Worm (Caenorhabditis elegans) whole organism, L4 larva: ENCODE measurements around the gene ZK185.4.
A peak's percentile ranks its signal among the peaks of the same experiment; 100 is the strongest.

Experiments used
- F26F4.8 ChIP-seq: fragments of 200-800 bp; sonication (Bioruptor generic); conservative IDR thresholded peaks from 2 replicates; pipeline ENCODE4 v1.3.6; 2022; ENCODE audit warnings: missing genetic modification characterization, missing compliant biosample characterization
- F37D6.2 ChIP-seq: sonication (generic microtip); optimal IDR thresholded peaks from 2 replicates; lab custom pipeline; 2016; ENCODE audit warnings: mild to moderate bottlenecking, missing genetic modification characterization, missing compliant biosample characterization
- F44E2.7 ChIP-seq: fragments of 200-800 bp; sonication (Bioruptor generic); IDR thresholded peaks from 2 replicates; pipeline ENCODE4 v2.1.2; 2022; ENCODE audit warnings: missing genetic modification characterization, missing compliant biosample characterization
- T20F7.1 ChIP-seq: fragments of 200-800 bp; sonication (Bioruptor generic); optimal IDR thresholded peaks from 2 replicates; lab custom pipeline; 2018; ENCODE audit warnings: mild to moderate bottlenecking, missing genetic modification characterization, missing compliant biosample characterization
- T26A8.4 ChIP-seq: fragments of 200-800 bp; sonication (Bioruptor generic); IDR thresholded peaks from 2 replicates; pipeline ENCODE4 v1.3.6; 2022; ENCODE audit warnings: missing genetic modification characterization, missing compliant biosample characterization
- Y5F2A.4 ChIP-seq: fragments of 200-800 bp; sonication (Bioruptor generic); optimal IDR thresholded peaks from 2 replicates; lab custom pipeline; 2018; ENCODE audit warnings: mild to moderate bottlenecking, missing genetic modification characterization, missing compliant biosample characterization
- ama-1 ChIP-seq: fragments of 150-350 bp; optimal IDR thresholded peaks from 2 replicates; lab custom pipeline; 2014; ENCODE audit warnings: inconsistent platforms, mixed read lengths
- arid-1 ChIP-seq: fragments of 200-800 bp; sonication (Bioruptor generic); conservative IDR thresholded peaks from 2 replicates; pipeline ENCODE4 v1.3.6; 2022; ENCODE audit warnings: missing genetic modification reagents, missing genetic modification characterization, missing compliant biosample characterization
- ceh-62 ChIP-seq: sonication (generic microtip); optimal IDR thresholded peaks from 2 replicates; lab custom pipeline; 2017; ENCODE audit warnings: missing biosample characterization, missing genetic modification characterization
- ces-1 ChIP-seq: fragments of 150-350 bp; sonication (generic microtip); optimal IDR thresholded peaks from 4 replicates; lab custom pipeline; 2014; ENCODE audit warnings: missing biosample characterization, missing genetic modification reagents, missing genetic modification characterization
- daf-12 ChIP-seq: fragments of 150-350 bp; optimal IDR thresholded peaks from 2 replicates; lab custom pipeline; 2014; ENCODE audit warnings: missing biosample characterization, missing genetic modification reagents, missing genetic modification characterization
- daf-8 ChIP-seq: fragments of 200-800 bp; sonication (Bioruptor generic); IDR thresholded peaks from 2 replicates; pipeline ENCODE4 v1.3.6; 2022; ENCODE audit warnings: missing genetic modification characterization, missing compliant biosample characterization
- dmd-6 ChIP-seq: fragments of 200-800 bp; sonication (Bioruptor generic); IDR thresholded peaks from 2 replicates; pipeline ENCODE4 v1.3.6; 2022; ENCODE audit warnings: missing genetic modification reagents, missing genetic modification characterization, missing compliant biosample characterization
- egl-43 ChIP-seq: fragments of 200-800 bp; sonication (Bioruptor generic); IDR thresholded peaks from 2 replicates; pipeline ENCODE4 v1.3.6; 2022; ENCODE audit warnings: missing genetic modification reagents, missing genetic modification characterization, missing compliant biosample characterization
- fkh-10 ChIP-seq: fragments of 150-350 bp; optimal IDR thresholded peaks from 2 replicates; lab custom pipeline; 2014; ENCODE audit warnings: missing biosample characterization, missing genetic modification reagents, missing genetic modification characterization
- gei-8 ChIP-seq: fragments of 200-800 bp; sonication (Bioruptor generic); optimal IDR thresholded peaks from 2 replicates; lab custom pipeline; 2018; ENCODE audit warnings: mild to moderate bottlenecking, missing genetic modification characterization, missing compliant biosample characterization
- hlh-11 ChIP-seq: fragments of 200-800 bp; sonication (Bioruptor generic); optimal IDR thresholded peaks from 2 replicates; lab custom pipeline; 2018; ENCODE audit warnings: mild to moderate bottlenecking, missing genetic modification characterization, missing compliant biosample characterization
- hmg-1.1 ChIP-seq: fragments of 200-800 bp; sonication (Bioruptor generic); IDR thresholded peaks from 2 replicates; pipeline ENCODE4 v1.3.6; 2022; ENCODE audit warnings: missing genetic modification reagents, missing genetic modification characterization, missing compliant biosample characterization
- lim-7 ChIP-seq: fragments of 200-800 bp; sonication (Bioruptor generic); IDR thresholded peaks from 2 replicates; pipeline ENCODE4 v1.3.6; 2022; ENCODE audit warnings: missing genetic modification characterization, missing compliant biosample characterization
- lin-29 ChIP-seq: fragments of 200-800 bp; sonication (Bioruptor generic); IDR thresholded peaks from 2 replicates; pipeline ENCODE4 v1.3.6; 2022; ENCODE audit warnings: missing genetic modification reagents, missing genetic modification characterization, missing compliant biosample characterization
- lsy-2 ChIP-seq, 2 experiments: fragments of 150-350 bp in 1 of 2; sonication (generic microtip) in 1 of 2; optimal IDR thresholded peaks; 2 replicates each; lab custom pipeline; 2014 to 2017; ENCODE audit warnings: missing biosample characterization in 2 of 2, missing genetic modification characterization in 2 of 2
- madf-5 ChIP-seq, 2 experiments: fragments of 200-800 bp; sonication (Bioruptor generic); IDR thresholded peaks; 2 replicates each; pipeline ENCODE4 v1.3.6; 2022; ENCODE audit warnings: missing compliant biosample characterization in 2 of 2, missing genetic modification characterization in 2 of 2
- madf-9 ChIP-seq: fragments of 200-800 bp; sonication (Bioruptor generic); conservative IDR thresholded peaks from 2 replicates; pipeline ENCODE4 v1.3.6; 2022; ENCODE audit warnings: missing genetic modification reagents, missing genetic modification characterization, missing compliant biosample characterization
- mdl-1 ChIP-seq, 2 experiments: fragments of 150-350 bp in 1 of 2; sonication (generic microtip) in 1 of 2; optimal IDR thresholded peaks; 2 replicates each; lab custom pipeline; 2014 to 2017; ENCODE audit warnings: missing biosample characterization in 2 of 2, missing genetic modification characterization in 2 of 2
- mxl-3 ChIP-seq: fragments of 200-800 bp; sonication (Bioruptor generic); optimal IDR thresholded peaks from 2 replicates; lab custom pipeline; 2018; ENCODE audit warnings: mild to moderate bottlenecking, missing genetic modification characterization, missing compliant biosample characterization
- nhr-102 ChIP-seq: sonication (generic microtip); optimal IDR thresholded peaks from 2 replicates; lab custom pipeline; 2016; ENCODE audit warnings: mild to moderate bottlenecking, missing genetic modification characterization, moderate library complexity, missing compliant biosample characterization
- nhr-28 ChIP-seq: fragments of 150-350 bp; optimal IDR thresholded peaks from 2 replicates; lab custom pipeline; 2014; ENCODE audit warnings: missing biosample characterization, missing genetic modification characterization
- nhr-42 ChIP-seq: fragments of 200-800 bp; sonication (Bioruptor generic); IDR thresholded peaks from 2 replicates; pipeline ENCODE4 v1.3.6; 2022; ENCODE audit warnings: missing genetic modification characterization, missing compliant biosample characterization
- nhr-6 ChIP-seq: fragments of 150-350 bp; optimal IDR thresholded peaks from 2 replicates; lab custom pipeline; 2014; ENCODE audit warnings: missing biosample characterization, missing genetic modification characterization
- rbr-2 ChIP-seq: sonication (generic microtip); optimal IDR thresholded peaks from 2 replicates; lab custom pipeline; 2016; ENCODE audit warnings: missing genotype, missing genetic modification characterization, missing compliant biosample characterization
- saeg-2 ChIP-seq: fragments of 200-800 bp; sonication (Bioruptor generic); IDR thresholded peaks from 2 replicates; pipeline ENCODE4 v1.3.6; 2022; ENCODE audit warnings: missing genetic modification reagents, missing genetic modification characterization, missing compliant biosample characterization
- set-16 ChIP-seq: fragments of 200-800 bp; sonication (Bioruptor generic); IDR thresholded peaks from 2 replicates; pipeline ENCODE4 v1.3.6; 2022; ENCODE audit warnings: missing genetic modification reagents, missing genetic modification characterization, missing compliant biosample characterization
- zag-1 ChIP-seq: fragments of 150-350 bp; optimal IDR thresholded peaks from 2 replicates; lab custom pipeline; 2014; ENCODE audit warnings: missing biosample characterization, missing genetic modification characterization
- zip-2 ChIP-seq: fragments of 150-350 bp; optimal IDR thresholded peaks from 2 replicates; lab custom pipeline; 2014; ENCODE audit warnings: missing biosample characterization, missing genetic modification characterization

The ZK185.4 gene

DNA sequence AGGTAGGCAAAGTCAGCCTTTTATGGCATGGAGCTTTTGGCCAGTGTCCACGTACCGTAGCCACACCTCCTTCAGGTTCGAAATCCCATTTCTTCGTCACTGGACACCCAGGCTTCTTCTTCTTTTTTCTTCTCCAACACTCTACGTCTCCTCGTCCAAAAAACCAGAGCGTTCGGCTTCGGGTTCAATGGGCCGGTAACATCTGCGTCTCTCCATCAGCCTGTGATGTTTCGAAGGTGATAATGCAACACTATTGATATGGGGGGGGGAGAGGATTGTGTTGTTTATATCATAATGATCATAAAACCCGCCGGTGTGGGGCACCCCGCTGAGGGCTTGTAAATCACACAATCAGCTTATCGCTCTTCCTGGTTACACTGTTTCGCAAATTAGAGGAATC is 8.0 kb downstream of the ZK185.4 start, which contains the start of gene ZK180.6:
Gene ZK180.6 (minus strand): TSS at position 101 of the 400 bp plus-strand sequence.
- TF ChIP-seq set-16 (GFP tag; lab: Robert Waterston, UW) (peak; percentile 13; the same call in 1 of the 2 replicates), hlh-11 (peak; percentile 29), mxl-3 (GFP tag; lab: Kevin White, UChicago) (peak; percentile 20), saeg-2 (GFP tag; lab: Robert Waterston, UW) (no peak), hmg-1.1 (GFP tag; lab: Robert Waterston, UW) (0 out of 2 replicates have a peak, but pooled peaks have one; percentile 24)

DNA sequence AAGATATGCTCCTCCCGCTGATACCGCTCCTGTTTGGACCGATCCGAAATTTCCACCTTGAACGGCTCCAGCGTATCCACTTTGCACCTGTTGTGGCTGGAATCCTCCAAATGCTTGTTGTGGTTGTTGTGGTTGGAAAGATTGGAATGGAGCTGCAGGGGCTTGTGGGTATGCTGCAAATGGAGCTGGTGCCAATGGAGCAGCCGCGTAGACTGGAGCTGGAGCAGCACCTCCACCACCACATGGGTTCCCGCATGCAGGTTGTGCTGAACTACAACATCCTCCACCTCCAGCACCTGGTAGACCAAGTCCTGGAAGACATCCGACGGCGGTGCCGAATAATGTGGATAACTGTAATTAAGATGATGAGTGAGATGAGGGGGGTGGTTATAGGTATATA is 9.5 kb downstream of the ZK185.4 start:
- no peak for TF ChIP-seq F44E2.7
- no peak for TF ChIP-seq dmd-6
- TF ChIP-seq Y5F2A.4 (GFP tag; lab: Kevin White, UChicago), result no peak
- 0 out of 2 replicates have a peak, but pooled peaks have one; percentile 11 for TF ChIP-seq egl-43 (GFP tag; lab: Robert Waterston, UW)
- TF ChIP-seq ces-1 (GFP tag; lab: Kevin White, UChicago), result no peak
- peak; percentile 68 for TF ChIP-seq set-16 (GFP tag; lab: Robert Waterston, UW)
- no peak for TF ChIP-seq rbr-2 (tag; lab: Kevin White, UChicago)
- no peak for TF ChIP-seq daf-8 (GFP tag; lab: Robert Waterston, UW)
- TF ChIP-seq T26A8.4 (GFP tag; lab: Robert Waterston, UW), result peak; percentile 47; the same call in 1 of the 2 replicates
- TF ChIP-seq lsy-2 (tag; optimal IDR thresholded peaks at IDR 0.05; lab: Kevin White, UChicago), result no peak
- TF ChIP-seq nhr-42 (GFP tag; lab: Robert Waterston, UW), result no peak
- TF ChIP-seq mxl-3 (GFP tag; lab: Kevin White, UChicago), result no peak
- TF ChIP-seq T20F7.1 (GFP tag; lab: Kevin White, UChicago), result no peak
- TF ChIP-seq, all 104 proteins: peak for 3

DNA sequence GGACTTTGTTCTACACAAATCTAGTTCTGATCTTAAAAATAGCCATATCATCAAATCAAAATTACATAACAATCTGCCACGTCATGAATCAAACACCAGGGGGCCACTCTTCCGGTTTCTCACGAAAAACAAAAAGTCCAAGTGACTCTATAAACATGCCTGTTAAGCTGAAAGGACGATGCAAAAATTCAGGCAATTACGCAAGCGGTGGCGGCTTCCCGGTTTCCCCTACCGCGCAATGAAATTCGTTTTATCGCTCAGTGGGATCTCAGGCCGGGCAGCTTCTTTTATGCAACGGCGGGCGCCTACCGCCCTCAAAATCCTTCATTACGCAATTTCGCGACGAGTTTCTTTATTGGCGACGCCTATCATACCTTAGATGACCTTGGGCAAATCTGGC is 13.2 kb downstream of the ZK185.4 start:
- TF ChIP-seq F37D6.2 (tag; lab: Kevin White, UChicago) (no peak), rbr-2 (tag; lab: Kevin White, UChicago) (no peak), gei-8 (GFP tag; lab: Kevin White, UChicago) (no peak), arid-1 (GFP tag; lab: Robert Waterston, UW) (0 out of 2 replicates have a peak, but pooled peaks have one; percentile 14), lin-29 (GFP tag; lab: Robert Waterston, UW) (0 out of 2 replicates have a peak, but pooled peaks have one; percentile 22), ces-1 (GFP tag; lab: Kevin White, UChicago) (no peak), T26A8.4 (GFP tag; lab: Robert Waterston, UW) (peak; percentile 20; the same call in 1 of the 2 replicates), zip-2 (no peak), nhr-6 (no peak), madf-5 (GFP tag; IDR thresholded peaks at IDR 0.05; lab: Robert Waterston, UW) (no peak), ama-1 (lab: Kevin White, UChicago) (peak; percentile 63), F26F4.8 (GFP tag; lab: Robert Waterston, UW) (no peak), mdl-1 (tag; optimal IDR thresholded peaks at IDR 0.05; lab: Kevin White, UChicago) (no peak), nhr-102 (tag; lab: Kevin White, UChicago) (peak; percentile 18), madf-9 (GFP tag; lab: Robert Waterston, UW) (no peak), fkh-10 (no peak)

DNA sequence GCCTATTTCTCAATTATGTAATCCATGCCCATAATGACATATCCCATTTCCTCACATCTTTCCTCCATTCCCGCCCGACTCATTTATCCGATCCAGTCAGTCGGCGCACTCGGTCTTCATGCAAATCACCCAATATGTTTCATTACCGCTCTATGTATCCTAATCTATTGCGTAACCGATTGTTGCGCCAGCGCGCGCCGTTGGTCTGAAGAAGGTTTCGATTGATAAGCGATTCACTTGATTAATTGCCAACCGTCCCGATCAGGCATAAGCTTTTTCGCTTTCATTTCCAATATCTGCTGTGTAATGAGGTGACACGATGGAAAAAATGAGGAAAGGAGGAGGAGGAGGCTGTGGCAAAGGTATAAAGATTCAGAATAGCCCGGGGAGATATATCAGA is 14.8 kb downstream of the ZK185.4 start:
- TF ChIP-seq mxl-3 (GFP tag; lab: Kevin White, UChicago) (peak; percentile 39), nhr-28 (tag; lab: Kevin White, UChicago) (peak; percentile 5), ceh-62 (no peak), mdl-1 (tag; optimal IDR thresholded peaks at IDR 0.05; lab: Kevin White, UChicago) (no peak), daf-12 (tag; lab: Kevin White, UChicago) (no peak), lim-7 (GFP tag; lab: Robert Waterston, UW) (no peak), zag-1 (tag; lab: Kevin White, UChicago) (no peak)
